Fruit fly (Drosophila melanogaster): ENCODE data around the gene CG31431.

The CG31431 gene

DNA sequence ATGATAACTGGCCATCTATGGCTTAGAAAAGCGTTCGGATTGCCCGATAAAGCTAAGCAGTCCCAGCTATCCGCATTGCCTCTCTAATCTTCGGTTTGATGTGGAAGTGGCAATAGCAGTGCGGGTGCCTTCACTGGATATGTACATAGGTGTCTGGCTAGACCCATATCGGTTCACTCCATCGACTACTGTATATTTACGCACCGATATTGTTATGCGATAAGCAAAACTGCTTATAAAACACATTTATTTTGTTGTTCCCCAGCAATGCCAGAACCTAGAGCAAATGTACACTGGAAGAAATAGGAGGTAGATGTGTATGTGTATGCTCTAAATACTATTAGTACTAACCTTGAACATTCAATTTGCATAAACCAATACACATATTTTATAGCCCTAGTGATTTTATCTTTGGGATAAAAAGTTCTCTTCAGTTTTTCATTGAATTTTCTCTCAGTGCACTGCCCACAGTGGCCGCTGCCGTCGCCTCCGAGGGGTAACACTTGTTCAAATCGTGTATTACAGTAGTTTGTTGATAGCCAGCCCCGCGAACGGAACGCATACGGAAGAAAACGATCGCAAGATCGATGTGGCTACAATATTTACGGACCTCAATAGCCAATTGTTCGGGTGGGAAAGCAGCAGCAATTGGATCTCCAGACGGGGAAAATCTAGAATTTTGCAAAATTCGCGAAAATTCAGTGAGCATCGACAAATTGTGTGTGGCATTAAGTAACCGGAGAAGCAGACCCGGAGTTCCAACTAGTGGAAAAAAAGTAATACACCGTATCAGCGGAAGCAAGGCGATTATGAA is at the start of gene CG31431:
TSS of gene CG31431 (plus strand) at position 524 of the 814 bp plus-strand sequence.
- TF ChIP-seq CG17801 (GFP tag; optimal IDR thresholded peaks at IDR 0.05; ENCODE audit: partially characterized antibody) = peak; percentile 97

DNA sequence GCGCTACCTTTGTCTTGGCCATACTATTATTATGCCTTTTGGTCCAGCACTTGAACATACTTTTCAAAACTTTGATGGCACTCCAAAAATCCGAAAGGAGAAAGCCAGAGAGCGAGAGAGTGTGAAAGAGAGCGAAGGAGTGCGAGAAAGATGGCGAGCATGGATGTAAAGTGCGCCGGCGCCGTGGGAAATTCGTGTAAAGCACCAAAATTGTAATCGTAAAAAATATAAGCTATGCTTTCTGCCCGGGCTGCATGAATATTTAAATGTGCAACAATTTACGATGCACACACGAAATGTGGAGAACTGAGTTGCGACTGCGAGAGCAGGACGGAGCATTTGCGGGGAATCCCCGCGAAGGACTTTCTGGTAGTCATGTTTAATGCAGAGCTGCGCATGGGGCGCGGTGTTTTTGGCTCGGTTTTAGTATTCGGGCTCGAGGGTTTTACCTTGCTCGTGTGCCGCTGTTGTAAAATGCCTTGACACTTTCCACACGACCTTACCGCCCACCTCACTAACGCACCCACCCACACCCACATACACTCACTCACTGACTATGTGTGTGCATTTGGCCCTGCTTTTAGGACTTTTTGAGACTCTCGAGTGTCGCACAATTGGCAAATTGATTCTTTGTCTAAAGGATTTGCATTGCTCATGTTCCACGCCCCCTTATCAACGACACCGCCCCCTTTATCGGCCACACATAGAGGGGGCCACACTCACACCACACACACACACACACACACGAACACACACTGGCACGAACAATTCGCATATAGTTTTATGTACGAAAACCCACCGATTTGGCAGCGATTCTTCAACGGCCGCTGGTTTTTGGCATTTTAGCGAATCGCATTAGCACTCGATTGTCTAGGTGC is 48.6 kb upstream of the CG31431 start:
- peak; percentile 18 for TF ChIP-seq CG17801 (GFP tag; optimal IDR thresholded peaks at IDR 0.05; ENCODE audit: partially characterized antibody)

DNA sequence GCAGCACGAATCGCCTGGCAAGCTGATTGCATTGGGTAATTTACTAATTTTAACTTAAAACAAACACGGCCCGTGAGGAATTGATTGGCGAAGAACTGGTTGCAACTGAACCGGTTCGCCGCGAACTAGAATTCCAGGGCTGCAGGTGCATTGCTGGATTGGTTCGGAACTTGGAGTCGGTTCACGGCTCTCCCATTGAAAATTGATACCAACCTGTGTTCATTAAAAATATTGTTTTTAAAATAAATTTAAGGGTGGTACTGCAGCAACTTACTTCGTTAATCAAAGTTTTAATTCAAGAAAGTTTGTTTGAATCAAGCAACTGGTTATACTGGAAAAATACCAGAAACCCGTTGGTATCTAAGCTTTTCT is 47.9 kb upstream of the CG31431 start, which contains the start of gene CASK:
TSS of gene CASK (minus strand) at position 113 of the 372 bp plus-strand sequence.
- TF ChIP-seq CG17801 (GFP tag; optimal IDR thresholded peaks at IDR 0.05; ENCODE audit: partially characterized antibody) = no peak

DNA sequence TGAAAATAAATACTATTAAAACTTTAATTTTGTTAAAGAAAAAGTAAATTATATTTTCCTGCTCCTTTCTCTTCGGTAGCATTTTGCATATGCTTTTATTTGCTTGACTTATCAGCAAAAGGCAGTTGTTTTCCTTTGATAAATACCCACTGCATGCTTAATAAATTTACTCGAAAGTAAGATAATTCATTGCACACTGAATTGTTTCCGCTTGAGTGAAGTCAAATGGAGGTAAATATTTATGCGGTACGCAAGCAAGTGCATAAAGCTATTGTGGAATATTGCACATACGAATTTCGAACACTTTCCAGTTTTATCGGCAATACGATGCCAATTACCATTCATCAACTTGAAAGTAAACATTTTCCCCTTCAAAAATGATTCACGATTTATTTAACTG is 47.4 kb upstream of the CG31431 start:
- no peak for TF ChIP-seq CG17801 (GFP tag; optimal IDR thresholded peaks at IDR 0.05; ENCODE audit: partially characterized antibody)

DNA sequence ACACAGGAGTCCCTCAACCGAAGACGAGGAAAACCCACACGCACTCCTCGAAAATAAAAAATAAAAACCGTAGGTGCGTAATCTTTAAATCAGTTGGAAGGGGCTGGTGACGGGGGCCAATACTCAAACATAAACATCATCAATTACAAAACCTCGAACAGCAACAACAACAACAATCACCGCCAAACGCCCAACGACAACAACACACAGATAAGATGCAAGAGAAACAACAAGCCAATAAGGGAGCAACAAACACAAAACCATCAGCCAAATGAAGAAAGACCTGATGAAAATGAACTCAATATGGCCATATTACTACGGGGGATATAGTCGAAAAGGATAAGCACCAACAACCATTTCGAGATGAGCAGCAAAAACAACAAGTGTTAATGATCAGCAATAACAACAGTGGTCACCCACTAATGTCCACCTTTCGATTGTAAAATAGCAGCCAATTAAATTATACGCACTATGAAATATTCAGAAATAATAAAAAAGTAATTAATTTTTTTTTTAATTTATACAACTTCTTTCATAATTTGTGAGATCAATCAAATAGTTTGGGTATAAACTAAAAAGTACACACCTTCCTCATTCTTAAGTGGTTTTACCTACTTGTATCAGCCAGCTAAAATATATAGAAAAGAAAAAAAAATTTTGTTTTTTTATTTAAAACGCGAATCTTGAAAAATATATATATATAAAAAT is 46.6 kb upstream of the CG31431 start:
- TF ChIP-seq CG17801 (GFP tag; optimal IDR thresholded peaks at IDR 0.05; ENCODE audit: partially characterized antibody) = peak; percentile 72

DNA sequence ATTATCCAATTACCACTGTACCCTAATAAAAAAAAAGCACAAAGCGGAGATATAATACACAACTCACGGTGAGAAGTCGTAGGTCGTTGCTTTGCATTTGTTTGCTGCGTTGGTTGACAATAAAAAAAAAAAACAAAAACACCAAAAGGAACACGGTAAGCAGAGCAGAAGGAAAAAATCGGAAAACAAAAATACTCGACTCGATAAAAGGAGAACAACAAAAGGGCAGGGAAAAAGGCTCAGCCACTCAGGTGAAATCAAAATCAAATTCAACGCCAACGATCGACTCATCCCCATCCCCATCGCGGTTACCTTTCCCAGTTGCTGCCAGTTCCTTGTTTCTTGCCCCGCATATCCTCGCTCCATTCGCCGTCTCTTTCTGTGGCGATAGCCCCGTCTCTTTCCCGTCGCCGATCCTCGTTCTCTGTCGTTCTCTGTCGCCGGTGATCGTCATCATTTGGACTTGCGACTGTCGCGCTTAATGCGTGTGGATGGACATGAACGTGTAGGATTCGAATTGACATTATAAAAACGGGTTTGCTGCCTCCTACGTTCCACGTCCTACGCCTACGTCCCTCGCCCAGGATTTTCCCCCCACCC is 46.0 kb upstream of the CG31431 start:
- no peak for TF ChIP-seq CG17801 (GFP tag; optimal IDR thresholded peaks at IDR 0.05; ENCODE audit: partially characterized antibody)

DNA sequence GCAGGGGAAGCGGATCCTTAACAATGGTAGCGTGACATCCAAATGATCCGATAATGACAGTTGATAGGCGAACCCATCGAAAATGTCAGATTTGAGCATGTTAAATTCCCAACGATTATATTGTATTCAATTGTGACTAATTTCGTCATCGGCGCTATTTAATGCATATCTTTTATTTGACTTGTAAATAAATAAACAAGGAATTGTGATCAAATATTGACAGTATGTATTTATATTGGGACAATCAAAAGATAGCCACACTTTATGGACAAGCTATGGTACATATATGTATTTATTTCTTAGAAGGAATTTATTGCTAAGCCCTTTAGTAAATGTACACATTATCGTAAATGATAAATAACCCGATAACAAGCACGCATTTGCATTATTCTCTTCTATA is 45.3 kb upstream of the CG31431 start:
- TF ChIP-seq CG17801 (GFP tag; optimal IDR thresholded peaks at IDR 0.05; ENCODE audit: partially characterized antibody) = no peak

DNA sequence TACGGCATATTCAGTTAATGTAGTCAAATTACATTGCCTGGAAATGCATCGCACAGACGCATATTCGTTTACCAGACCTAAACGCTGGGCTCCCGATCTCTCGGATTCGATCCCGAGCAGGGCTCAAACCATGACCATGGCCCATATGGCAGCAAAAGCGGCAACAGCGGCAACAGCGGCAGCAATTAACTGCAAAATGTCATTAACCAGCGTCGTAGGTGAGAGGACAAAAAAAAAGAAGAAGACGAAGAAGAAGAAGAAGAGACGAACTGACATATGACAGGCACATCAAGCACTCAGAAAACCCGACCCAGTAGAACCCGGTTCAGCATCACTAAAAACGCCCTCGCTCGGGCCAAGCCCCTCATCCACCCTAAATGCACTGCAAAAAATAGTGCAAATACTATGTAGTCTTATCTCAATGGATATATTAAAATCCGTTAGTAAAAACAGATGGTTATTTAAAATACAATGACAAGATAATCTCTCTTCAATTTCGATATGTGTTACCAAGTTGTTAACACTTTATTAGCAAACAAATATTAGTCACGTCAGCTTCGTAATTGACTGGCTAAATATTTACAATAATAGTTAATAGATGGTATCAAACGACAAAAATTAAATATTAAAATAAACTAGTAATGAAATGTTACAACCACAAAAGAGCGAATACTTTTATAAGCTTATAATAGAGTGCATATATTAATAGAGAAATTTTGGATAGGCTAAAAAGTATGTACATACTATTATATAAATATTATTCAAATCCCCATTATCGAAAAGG is 44.5 kb upstream of the CG31431 start:
- TF ChIP-seq CG17801 (GFP tag; optimal IDR thresholded peaks at IDR 0.05; ENCODE audit: partially characterized antibody) = no peak

DNA sequence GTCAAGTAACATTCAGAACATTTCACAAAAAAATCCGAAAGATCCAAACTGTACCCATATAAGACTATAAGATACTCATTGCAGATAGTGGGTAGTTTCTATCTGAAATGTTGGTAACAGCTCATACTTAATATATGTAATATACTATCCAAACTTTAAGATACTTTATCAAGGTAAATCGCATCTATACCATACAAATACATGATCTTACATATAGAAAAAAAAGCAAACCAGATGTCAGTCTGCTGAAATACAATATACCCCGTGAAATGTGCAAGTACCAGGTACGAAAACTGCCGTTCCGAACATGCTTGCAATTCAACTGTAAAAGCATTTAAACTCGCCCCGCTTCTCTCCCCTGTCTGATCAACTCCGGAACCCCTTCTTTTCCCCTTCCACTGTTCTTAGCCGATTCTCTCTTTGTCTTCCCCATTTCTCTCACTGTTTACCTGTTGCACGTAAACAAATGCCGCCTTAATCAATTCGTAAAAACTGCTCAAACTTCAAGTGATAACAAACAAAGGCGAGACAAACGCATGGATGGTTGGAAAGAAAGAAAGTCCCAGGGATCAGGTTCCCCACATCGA is 42.9 kb upstream of the CG31431 start:
- TF ChIP-seq CG17801 (GFP tag; optimal IDR thresholded peaks at IDR 0.05; ENCODE audit: partially characterized antibody) = no peak

DNA sequence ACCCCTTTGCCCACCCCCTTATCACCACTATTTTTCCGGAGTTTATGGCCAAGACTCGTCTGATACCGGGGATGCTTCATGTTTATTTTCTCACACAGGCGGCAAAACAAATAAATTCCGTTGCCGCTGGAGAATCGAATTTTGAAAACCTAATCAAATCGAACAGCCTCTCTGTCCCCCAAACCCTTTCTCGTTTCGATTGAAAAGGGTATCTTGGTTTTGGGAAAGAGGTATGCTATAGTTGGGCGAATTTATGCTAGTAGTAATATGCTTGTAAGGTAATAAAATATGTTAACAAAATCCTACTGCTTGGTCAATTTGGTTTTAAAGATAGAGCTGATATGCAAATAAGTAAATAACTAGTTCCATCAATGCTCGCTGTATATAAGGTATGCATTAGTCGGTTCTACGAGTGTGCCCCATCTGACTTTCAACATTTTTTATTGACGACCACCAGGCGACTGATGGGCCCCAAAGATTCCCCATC is 42.4 kb upstream of the CG31431 start:
- TF ChIP-seq CG17801 (GFP tag; optimal IDR thresholded peaks at IDR 0.05; ENCODE audit: partially characterized antibody) = no peak

DNA sequence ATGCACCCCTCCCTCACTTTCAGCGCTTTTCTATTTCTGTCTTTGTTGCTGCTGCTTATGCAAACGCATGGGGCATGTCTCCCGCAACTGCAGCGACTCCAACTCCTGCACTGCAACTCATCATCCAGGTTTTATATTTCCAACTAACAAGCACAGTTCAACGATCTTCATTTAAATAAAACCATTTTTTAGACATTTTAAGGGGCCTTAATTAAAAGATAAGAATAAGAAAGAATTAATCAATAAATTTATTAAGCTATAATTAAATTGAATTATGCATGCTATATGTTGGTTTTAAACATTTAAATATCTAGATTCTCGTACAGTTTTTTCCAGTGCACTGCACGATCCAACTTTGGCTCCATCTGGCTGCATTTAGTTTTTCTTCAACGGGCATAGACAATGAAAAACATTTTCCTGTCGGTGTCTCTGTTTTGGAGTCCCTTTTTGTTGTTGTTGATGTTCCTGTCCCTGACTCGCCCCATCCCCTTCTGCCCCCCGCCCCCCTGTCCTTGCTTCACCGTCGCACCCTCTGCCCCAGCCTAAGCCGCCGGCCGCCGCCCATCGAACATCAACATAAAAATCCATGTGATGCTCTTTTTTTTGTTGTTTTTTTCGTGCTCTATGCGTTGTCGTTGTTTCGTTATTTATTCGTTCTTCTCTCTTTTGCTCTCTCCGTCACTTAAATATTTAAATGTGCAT is 41.5 kb upstream of the CG31431 start:
- no peak for TF ChIP-seq CG17801 (GFP tag; optimal IDR thresholded peaks at IDR 0.05; ENCODE audit: partially characterized antibody)

DNA sequence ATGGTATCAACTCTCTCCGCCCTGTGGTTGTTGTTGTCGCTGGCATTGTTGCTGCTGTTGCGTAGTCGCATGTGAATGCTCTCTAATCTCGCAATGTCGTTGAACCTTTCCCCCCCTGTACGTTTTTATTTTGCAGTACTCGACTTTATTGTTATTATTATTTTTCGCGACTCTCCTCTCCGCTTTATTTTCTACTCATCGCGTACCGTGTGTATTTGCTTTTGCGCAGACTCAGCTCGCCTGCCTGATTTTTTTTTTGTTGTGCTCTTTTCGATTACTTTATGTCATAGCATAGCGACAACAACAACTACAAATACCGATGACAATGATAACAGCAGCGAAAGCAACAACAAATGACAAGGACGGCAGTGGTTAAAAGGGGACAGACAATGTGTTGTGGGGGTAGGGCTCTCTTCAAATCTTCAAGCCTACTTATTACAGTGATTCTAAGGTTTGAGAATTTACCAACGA is 41.0 kb upstream of the CG31431 start:
- TF ChIP-seq CG17801 (GFP tag; optimal IDR thresholded peaks at IDR 0.05; ENCODE audit: partially characterized antibody) = no peak

DNA sequence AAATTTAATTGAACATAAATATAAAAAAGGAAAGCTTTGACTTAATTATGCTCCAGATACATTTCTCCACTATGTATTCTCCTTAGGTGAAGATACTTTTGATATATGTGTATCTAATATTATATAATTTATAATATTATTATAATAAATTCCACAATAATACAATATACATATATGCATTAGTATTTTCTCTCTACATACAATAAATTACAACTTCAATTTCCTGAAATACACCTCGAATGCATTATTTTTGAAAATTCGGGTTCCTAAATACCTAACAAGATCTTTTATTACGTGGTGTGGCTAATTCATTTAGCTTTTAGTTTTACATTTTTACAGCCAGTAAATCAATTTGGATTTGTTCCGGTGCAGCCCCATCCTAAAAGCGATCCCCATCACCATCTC is 40.2 kb upstream of the CG31431 start:
- no peak for TF ChIP-seq CG17801 (GFP tag; optimal IDR thresholded peaks at IDR 0.05; ENCODE audit: partially characterized antibody)

Measured in ovary, adult (tissue).